Worm (Caenorhabditis elegans): Measurements from ENCODE around the gene skn-1.

- no peak for TF ChIP-seq odd-2 (tag; optimal IDR thresholded peaks at IDR 0.05)
- TF ChIP-seq ama-1 (optimal IDR thresholded peaks at IDR 0.05) = no peak
- TF ChIP-seq elt-4 (tag; optimal IDR thresholded peaks at IDR 0.05) = no peak
- no peak for TF ChIP-seq ceh-24 (tag; optimal IDR thresholded peaks at IDR 0.05)
- TF ChIP-seq madf-2 (tag; optimal IDR thresholded peaks at IDR 0.05) = no peak
- TF ChIP-seq fkh-10 (GFP tag; optimal IDR thresholded peaks at IDR 0.05) = no peak
- TF ChIP-seq ztf-16 (tag; optimal IDR thresholded peaks at IDR 0.05) = no peak
- TF ChIP-seq gmeb-2 (tag; optimal IDR thresholded peaks at IDR 0.05) = no peak
- TF ChIP-seq pha-4 (tag; optimal IDR thresholded peaks at IDR 0.05) = no peak
- TF ChIP-seq pag-3 (tag; optimal IDR thresholded peaks at IDR 0.05; ENCODE audit: borderline replicate concordance) = no peak
- TF ChIP-seq lin-11 (tag; optimal IDR thresholded peaks at IDR 0.05) = no peak
- TF ChIP-seq pqm-1 (tag; optimal IDR thresholded peaks at IDR 0.05) = no peak
Measured at ce11 chrIV:5631628-5632027, 28.6 kb downstream of the skn-1 start, which contains the start of gene ttbk-8.2.
